Fruit fly (Drosophila melanogaster) S2 (cell line): ENCODE measurements around the gene CHES-1-like.
A peak's percentile ranks its signal among the peaks of the same experiment; 100 is the strongest.

Experiments used
- CG8478 ChIP-seq: fragments of >200 bp; optimal IDR thresholded peaks from 2 replicates; lab custom pipeline; 2018
- CTCF ChIP-seq, 2 experiments: fragments of >200 bp; optimal IDR thresholded peaks; 2 replicates each; lab custom pipeline; 2018

CHES-1-like gene

DNA sequence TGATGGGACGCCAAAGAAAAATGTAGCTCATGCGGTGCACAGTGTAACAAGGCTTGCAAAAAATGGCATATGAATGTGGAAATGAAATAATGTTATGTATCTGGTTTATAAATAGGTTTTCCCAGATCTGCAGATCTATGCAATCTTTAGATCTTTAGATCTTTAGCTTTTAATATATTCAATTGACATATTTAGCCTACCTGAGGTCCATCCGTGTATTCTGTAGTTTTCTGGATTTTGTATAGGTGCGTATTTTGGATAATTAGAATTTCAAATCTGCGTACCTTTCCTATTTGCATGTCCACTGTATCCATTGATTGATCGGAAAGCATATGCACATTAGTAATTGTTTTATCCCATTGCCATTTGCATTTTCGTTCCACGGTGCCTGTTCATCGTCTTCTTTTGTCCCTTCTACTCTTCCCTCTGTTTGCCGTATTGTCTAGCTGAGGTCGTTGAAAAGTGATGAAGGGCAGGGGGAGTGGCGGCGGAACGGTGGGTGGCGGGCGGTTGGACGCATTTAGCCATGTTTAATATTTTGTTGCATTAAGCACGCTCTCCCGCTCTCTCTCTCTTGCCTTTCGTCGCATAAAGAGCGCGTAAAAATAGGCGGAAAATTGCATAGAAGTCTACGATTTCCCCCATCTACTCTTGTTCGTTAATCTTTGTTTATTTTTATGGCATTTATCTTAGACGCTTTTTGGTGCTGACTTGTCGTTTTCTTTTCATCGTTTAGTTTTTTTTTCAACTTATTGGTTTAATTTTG is at the start of gene CHES-1-like:
TSS of gene CHES-1-like (minus strand) at position 444 of the 766 bp plus-strand sequence.
- TF ChIP-seq CG8478 (no peak), CTCF (optimal IDR thresholded peaks at IDR 0.05; lab: Kevin White, UChicago) (no peak)

dm6 chrX:7746342-7746741 is 37.2 kb upstream of the CHES-1-like start:
- TF ChIP-seq CG8478 = no peak
- TF ChIP-seq CTCF (optimal IDR thresholded peaks at IDR 0.05; lab: Kevin White, UChicago) = no peak

DNA sequence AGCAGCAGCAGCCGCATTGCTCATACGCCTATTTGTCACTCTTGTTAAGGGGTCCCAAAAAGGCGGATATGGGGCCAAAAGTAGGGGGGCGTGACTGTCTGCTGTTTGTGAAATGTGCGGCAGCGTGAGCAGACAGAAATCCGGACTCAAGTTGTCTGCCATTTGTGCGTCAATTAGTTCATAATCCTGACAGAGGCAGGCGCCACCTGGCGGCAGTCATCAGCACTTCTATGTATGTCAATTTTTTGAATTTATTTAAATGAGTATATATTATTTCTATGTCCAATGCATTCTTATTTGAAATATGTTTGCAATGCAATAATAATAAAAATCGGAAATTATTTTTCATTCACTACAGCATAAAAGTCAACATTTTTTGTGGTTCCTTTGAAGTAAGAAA is 34.9 kb upstream of the CHES-1-like start:
- TF ChIP-seq CTCF (optimal IDR thresholded peaks at IDR 0.05; lab: Kevin White, UChicago) = peak; percentile 76
- no peak for TF ChIP-seq CG8478

- no peak for TF ChIP-seq CTCF (optimal IDR thresholded peaks at IDR 0.05; lab: Kevin White, UChicago)
Measured at dm6 chrX:7737156-7737771, 28.1 kb upstream of the CHES-1-like start.

DNA sequence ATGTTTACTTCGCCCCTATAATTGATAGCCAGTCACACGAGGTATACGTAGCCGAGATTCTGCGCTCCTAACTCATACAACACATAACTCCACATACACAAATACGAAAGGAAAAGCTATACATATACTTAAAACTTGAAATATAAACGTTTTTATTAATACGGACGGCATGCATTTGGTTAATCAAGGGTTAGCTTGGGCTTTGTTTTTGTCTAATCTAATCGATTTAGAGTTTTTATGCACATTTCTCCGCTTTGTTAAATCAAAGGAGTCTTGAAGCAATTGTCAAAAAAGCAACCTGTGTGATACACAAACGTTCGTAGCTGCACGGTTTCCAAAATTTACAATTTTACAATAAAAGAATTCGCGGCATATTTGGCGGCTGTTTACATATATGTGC is 27.4 kb upstream of the CHES-1-like start, which contains the start of gene Tom40:
TSS of gene Tom40 (plus strand) at position 301 of the 400 bp plus-strand sequence.
- TF ChIP-seq CTCF (optimal IDR thresholded peaks at IDR 0.05; lab: Kevin White, UChicago) (no peak), CG8478 (no peak)

dm6 chrX:7735262-7735661 is 26.1 kb upstream of the CHES-1-like start:
- TF ChIP-seq CTCF (optimal IDR thresholded peaks at IDR 0.05; lab: Kevin White, UChicago) (no peak), CG8478 (no peak)

dm6 chrX:7734131-7734930 is 25.1 kb upstream of the CHES-1-like start, which contains the start of the genes Pdp and Rab39:
Gene Pdp (minus strand): TSS chrX:7734651.
Gene Rab39 (plus strand): TSS chrX:7734923.
- TF ChIP-seq CG8478 (no peak), CTCF (optimal IDR thresholded peaks at IDR 0.05; lab: Kevin White, UChicago) (no peak)

- TF ChIP-seq CG8478 = no peak
- TF ChIP-seq CTCF (optimal IDR thresholded peaks at IDR 0.05; lab: Kevin White, UChicago) = no peak
Measured at dm6 chrX:7728251-7729164, 19.3 kb upstream of the CHES-1-like start, which contains the start of the genes NELF-B and CG12155. Gene NELF-B (minus strand): TSS chrX:7728361. Gene CG12155 (plus strand): TSS chrX:7728755.

dm6 chrX:7721905-7722304 is 12.7 kb upstream of the CHES-1-like start, which contains the start of gene Hira:
Gene Hira (plus strand): TSS chrX:7722119.
- TF ChIP-seq CTCF (optimal IDR thresholded peaks at IDR 0.05; lab: Kevin White, UChicago) = peak in 1 of 2 experiments; percentile 19
- TF ChIP-seq CG8478 = no peak

DNA sequence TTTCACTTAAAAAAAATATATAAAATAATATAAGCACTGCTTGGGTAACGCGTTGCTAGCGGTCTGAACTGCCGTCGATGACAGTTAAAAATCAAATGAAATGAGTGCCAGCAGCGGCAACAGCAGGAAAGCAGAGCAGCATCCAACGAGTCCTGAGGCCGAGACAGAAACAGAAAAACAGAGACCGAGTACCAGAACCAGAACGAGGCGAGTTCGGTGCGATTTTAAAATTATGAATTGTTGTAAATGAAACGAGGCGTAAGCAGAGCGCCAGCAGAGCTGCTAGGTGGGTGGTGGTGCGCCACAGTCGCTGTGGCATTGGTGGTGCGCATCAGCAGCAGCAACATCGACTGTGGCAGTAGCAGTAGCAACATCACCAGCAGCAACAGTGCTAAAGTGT is 8.6 kb upstream of the CHES-1-like start, which contains the start of gene CG15478:
TSS of gene CG15478 (minus strand) at position 101 of the 400 bp plus-strand sequence.
- TF ChIP-seq CTCF (optimal IDR thresholded peaks at IDR 0.05; lab: Kevin White, UChicago) (no peak), CG8478 (no peak)

dm6 chrX:7715433-7715832 is 6.2 kb upstream of the CHES-1-like start:
- TF ChIP-seq CTCF (optimal IDR thresholded peaks at IDR 0.05; lab: Kevin White, UChicago) (no peak), CG8478 (no peak)

DNA sequence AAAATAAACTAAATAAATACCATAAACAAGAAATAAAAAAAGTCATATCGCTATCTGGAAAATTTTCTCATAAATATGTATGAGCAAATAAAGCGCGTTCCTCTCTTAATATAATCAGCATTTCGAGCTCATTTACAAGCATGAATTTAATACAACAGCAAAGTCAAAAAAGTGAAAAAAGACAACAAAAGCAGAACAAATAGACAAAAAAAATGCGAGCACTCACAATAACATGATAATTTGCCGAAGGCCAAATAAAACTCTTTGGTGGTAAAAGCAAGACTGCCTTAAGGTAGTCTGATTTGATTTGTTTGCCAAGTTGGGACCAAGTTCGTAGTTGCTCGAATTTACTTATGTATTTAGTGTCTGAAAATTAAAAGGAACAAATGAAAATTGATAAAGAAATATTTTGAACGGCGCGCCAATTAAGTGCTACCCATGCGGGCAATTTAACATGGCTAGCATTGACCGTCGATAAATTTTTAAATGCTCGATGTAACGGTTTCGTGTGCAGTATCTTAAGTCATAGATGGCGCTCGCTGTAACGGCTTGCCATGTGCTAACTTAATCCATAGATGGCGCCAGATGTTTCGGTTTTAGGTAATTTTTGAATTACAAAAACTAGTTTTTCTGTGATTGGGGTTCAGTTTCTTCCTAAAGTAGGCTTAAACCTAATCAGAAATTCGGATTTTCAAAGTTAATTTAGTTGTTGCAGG is 1.4 kb upstream of the CHES-1-like start:
- TF ChIP-seq CG8478 (no peak), CTCF (optimal IDR thresholded peaks at IDR 0.05; lab: Kevin White, UChicago) (peak; percentile 96)

DNA sequence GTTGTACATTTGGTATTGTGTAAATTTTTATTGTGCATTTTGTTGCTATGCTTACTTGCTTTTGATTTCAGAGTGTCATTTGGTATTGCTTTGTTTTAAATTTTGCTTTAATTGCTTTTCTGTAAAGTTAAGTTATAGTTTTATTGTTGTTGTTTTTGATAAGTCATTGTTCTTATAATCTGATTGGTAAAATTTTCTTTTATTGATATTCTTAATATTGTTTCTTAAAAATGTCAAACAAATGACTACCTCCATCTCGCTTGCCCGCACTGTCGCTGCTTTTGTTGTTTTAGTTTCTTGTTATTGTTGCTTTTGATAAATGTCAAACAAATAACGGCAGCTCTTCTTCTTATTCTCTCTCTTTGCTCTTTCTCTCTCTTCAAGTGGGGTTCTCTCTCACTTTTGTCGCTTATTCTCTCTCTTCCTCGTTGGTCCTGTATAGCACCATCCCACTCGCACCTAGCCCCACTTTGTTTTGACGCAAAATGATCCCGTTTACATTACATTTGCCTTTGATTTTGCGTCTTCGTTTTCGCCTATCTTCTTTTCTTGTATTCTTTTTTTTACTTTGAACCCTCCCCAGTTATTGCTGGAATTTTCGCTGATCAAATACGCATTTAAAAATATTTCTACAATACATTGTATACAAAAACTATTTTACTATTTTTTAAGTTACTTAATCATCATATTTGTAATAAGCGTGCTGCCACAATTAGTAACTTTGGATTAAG is 688 bp upstream of the CHES-1-like start:
- TF ChIP-seq CTCF (optimal IDR thresholded peaks at IDR 0.05; lab: Kevin White, UChicago) = no peak
